Fruit fly (Drosophila melanogaster): ENCODE data around the gene Teh3.

- TF ChIP-seq Mio (GFP tag; optimal IDR thresholded peaks at IDR 0.05) (no peak), Myc (optimal IDR thresholded peaks at IDR 0.05) (no peak), dmrt93B (GFP tag; optimal IDR thresholded peaks at IDR 0.05) (no peak), Rel (GFP tag; optimal IDR thresholded peaks at IDR 0.05) (no peak), Rel (tag; optimal IDR thresholded peaks at IDR 0.05) (no peak)
These were observed 25.2 kb downstream of the Teh3 start for dm6 chr3L:4159264-4159663.

All from whole organism, wandering third instar larva.